Fruit fly (Drosophila melanogaster) whole organism, embryonic: Measurements from ENCODE around the gene nmo.

Source experiments
- Aef1 ChIP-seq: fragments of 200-800 bp; sonication (Bioruptor generic); IDR thresholded peaks from 3 replicates; pipeline ENCODE4 v1.3.6; 2022; ENCODE audit warnings: missing biosample characterization, missing genetic modification characterization
- Antp ChIP-seq: fragments of 200-800 bp; sonication (Bioruptor generic); optimal IDR thresholded peaks from 3 replicates; lab custom pipeline; 2016; ENCODE audit warnings: missing biosample characterization, missing genetic modification characterization
- Asciz ChIP-seq: fragments of 200-800 bp; sonication (Bioruptor generic); optimal IDR thresholded peaks from 2 replicates; lab custom pipeline; 2017; ENCODE audit warnings: missing biosample characterization, mild to moderate bottlenecking, missing genetic modification characterization, missing genetic modification reagents
- Atf6 ChIP-seq: fragments of 200-800 bp; sonication (Bioruptor generic); IDR thresholded peaks from 2 replicates; pipeline ENCODE4 v1.3.6; 2022; ENCODE audit warnings: missing biosample characterization, missing genetic modification characterization
- B-H2 ChIP-seq: fragments of 200-800 bp; sonication (Bioruptor generic); optimal IDR thresholded peaks from 2 replicates; lab custom pipeline; 2018; ENCODE audit warnings: missing biosample characterization, mild to moderate bottlenecking, missing genetic modification characterization
- Bdp1 ChIP-seq: fragments of 200-800 bp; sonication (Bioruptor generic); optimal IDR thresholded peaks from 3 replicates; lab custom pipeline; 2016; ENCODE audit warnings: missing biosample characterization, missing genetic modification characterization
- CG12104 ChIP-seq: fragments of 200-800 bp; sonication (Bioruptor generic); optimal IDR thresholded peaks from 3 replicates; lab custom pipeline; 2016; ENCODE audit warnings: missing biosample characterization, missing genetic modification characterization
- CG12744 ChIP-seq: fragments of 200-800 bp; sonication (Bioruptor generic); optimal IDR thresholded peaks from 2 replicates; lab custom pipeline; 2016; ENCODE audit warnings: missing biosample characterization, missing genetic modification characterization
- CG13624 ChIP-seq: fragments of 200-800 bp; sonication (Bioruptor generic); optimal IDR thresholded peaks from 2 replicates; lab custom pipeline; 2016; ENCODE audit warnings: missing biosample characterization, missing genetic modification characterization
- CG15696 ChIP-seq: fragments of 200-800 bp; sonication (Bioruptor generic); optimal IDR thresholded peaks from 2 replicates; lab custom pipeline; 2019; ENCODE audit warnings: missing biosample characterization, mild to moderate bottlenecking, missing genetic modification characterization, moderate library complexity
- CG17802 ChIP-seq: fragments of 200-800 bp; sonication (Bioruptor generic); optimal IDR thresholded peaks from 2 replicates; lab custom pipeline; 2018; ENCODE audit warnings: missing biosample characterization, mild to moderate bottlenecking, missing genetic modification characterization, moderate library complexity
- CG2129 ChIP-seq: fragments of 200-800 bp; sonication (Bioruptor generic); IDR thresholded peaks from 2 replicates; pipeline ENCODE4 v1.3.6; 2022; ENCODE audit warnings: missing biosample characterization, missing genetic modification characterization; ENCODE audit not compliant: partially characterized antibody
- CG31365 ChIP-seq: fragments of 200-800 bp; sonication (Bioruptor generic); optimal IDR thresholded peaks from 2 replicates; lab custom pipeline; 2018; ENCODE audit warnings: missing biosample characterization, mild to moderate bottlenecking, missing genetic modification characterization
- CG32532 ChIP-seq: fragments of 200-800 bp; sonication (Bioruptor generic); IDR thresholded peaks from 2 replicates; pipeline ENCODE4 v1.3.6; 2022; ENCODE audit warnings: missing biosample characterization, missing genetic modification characterization
- CG3407 ChIP-seq: fragments of 200-800 bp; sonication (Bioruptor generic); optimal IDR thresholded peaks from 2 replicates; lab custom pipeline; 2018; ENCODE audit warnings: missing biosample characterization, mild to moderate bottlenecking, missing genetic modification characterization
- CG34422 ChIP-seq: fragments of 200-800 bp; sonication (Bioruptor generic); IDR thresholded peaks from 3 replicates; pipeline ENCODE4 v1.3.6; 2022; ENCODE audit warnings: missing biosample characterization, missing genetic modification characterization
- CG5180 ChIP-seq: fragments of 200-800 bp; sonication (Bioruptor generic); optimal IDR thresholded peaks from 3 replicates; lab custom pipeline; 2017; ENCODE audit warnings: missing biosample characterization, missing genetic modification characterization, mild to moderate bottlenecking, moderate library complexity, missing genetic modification reagents
- CG6175 ChIP-seq: fragments of 200-800 bp; sonication (Bioruptor generic); IDR thresholded peaks from 3 replicates; pipeline ENCODE4 v1.3.6; 2022; ENCODE audit warnings: missing biosample characterization, missing genetic modification characterization
- CG6254 ChIP-seq: fragments of 200-800 bp; sonication (Bioruptor generic); optimal IDR thresholded peaks from 3 replicates; lab custom pipeline; 2017; ENCODE audit warnings: mild to moderate bottlenecking, missing biosample characterization, missing genetic modification reagents, missing genetic modification characterization
- CG6654 ChIP-seq: fragments of 200-800 bp; sonication (Bioruptor generic); optimal IDR thresholded peaks from 2 replicates; lab custom pipeline; 2017; ENCODE audit warnings: missing biosample characterization, mild to moderate bottlenecking, missing genetic modification characterization
- CG6689 ChIP-seq: fragments of 200-800 bp; sonication (Bioruptor generic); IDR thresholded peaks from 2 replicates; pipeline ENCODE4 v1.3.6; 2022; ENCODE audit warnings: missing biosample characterization, missing genetic modification characterization
- CG6765 ChIP-seq: fragments of 200-800 bp; sonication (Bioruptor generic); optimal IDR thresholded peaks from 3 replicates; lab custom pipeline; 2017; ENCODE audit warnings: missing biosample characterization, mild to moderate bottlenecking, missing genetic modification characterization
- CG7987 ChIP-seq: fragments of 200-800 bp; sonication (Bioruptor generic); optimal IDR thresholded peaks from 2 replicates; lab custom pipeline; 2018; ENCODE audit warnings: missing biosample characterization, mild to moderate bottlenecking, missing genetic modification characterization, moderate library complexity
- CG8924 ChIP-seq: fragments of 200-800 bp; optimal IDR thresholded peaks from 3 replicates; lab custom pipeline; 2019; ENCODE audit warnings: missing biosample characterization, mild to moderate bottlenecking, missing genetic modification characterization, moderate library complexity
- CG9215 ChIP-seq: fragments of 200-800 bp; sonication (Bioruptor generic); IDR thresholded peaks from 2 replicates; pipeline ENCODE4 v1.3.6; 2022; ENCODE audit warnings: missing biosample characterization, missing genetic modification characterization
- CkIIα-i1 ChIP-seq: fragments of 200-800 bp; sonication (Bioruptor generic); IDR thresholded peaks from 2 replicates; pipeline ENCODE4 v1.3.6; 2022; ENCODE audit warnings: missing biosample characterization, missing genetic modification characterization
- Dad ChIP-seq: fragments of 200-800 bp; sonication (Bioruptor generic); optimal IDR thresholded peaks from 3 replicates; lab custom pipeline; 2016; ENCODE audit warnings: missing biosample characterization, missing genetic modification characterization
- Dll ChIP-seq: fragments of 200-800 bp; sonication (Bioruptor generic); IDR thresholded peaks from 4 replicates; pipeline ENCODE4 v1.3.6; 2022; ENCODE audit warnings: missing biosample characterization, missing genetic modification characterization; ENCODE audit not compliant: partially characterized antibody
- Ets97D ChIP-seq: fragments of 200-800 bp; sonication (Bioruptor generic); optimal IDR thresholded peaks from 3 replicates; lab custom pipeline; 2016; ENCODE audit warnings: missing biosample characterization, missing genetic modification characterization
- MBD-R2 ChIP-seq: fragments of 200-800 bp; sonication (Bioruptor generic); IDR thresholded peaks from 2 replicates; pipeline ENCODE4 v1.3.6; 2022; ENCODE audit warnings: missing biosample characterization, missing genetic modification characterization
- Myb ChIP-seq: fragments of 200-800 bp; sonication (Bioruptor generic); optimal IDR thresholded peaks from 2 replicates; lab custom pipeline; 2016; ENCODE audit warnings: missing biosample characterization, missing genetic modification characterization
- NFAT ChIP-seq: fragments of 200-800 bp; sonication (Bioruptor generic); IDR thresholded peaks from 2 replicates; pipeline ENCODE4 v1.3.6; 2022; ENCODE audit warnings: missing biosample characterization, missing genetic modification characterization
- Nf-YA ChIP-seq: fragments of 200-800 bp; sonication (Bioruptor generic); IDR thresholded peaks from 2 replicates; pipeline ENCODE4 v1.3.6; 2022; ENCODE audit warnings: missing biosample characterization, missing genetic modification characterization
- PHDP ChIP-seq: fragments of 200-800 bp; sonication (Bioruptor generic); optimal IDR thresholded peaks from 3 replicates; lab custom pipeline; 2018; ENCODE audit warnings: missing biosample characterization, mild to moderate bottlenecking, missing genetic modification characterization, moderate library complexity
- Pdp1 ChIP-seq, 2 experiments: fragments of 200-800 bp; sonication (Bioruptor generic); optimal IDR thresholded peaks; 3 replicates each; lab custom pipeline; 2016; ENCODE audit warnings: missing biosample characterization in 2 of 2, missing genetic modification characterization in 2 of 2, mild to moderate bottlenecking in 1 of 2, moderate library complexity in 1 of 2
- ap ChIP-seq: fragments of 200-800 bp; sonication (Bioruptor generic); IDR thresholded peaks from 2 replicates; pipeline ENCODE4 v1.3.6; 2022; ENCODE audit warnings: missing biosample characterization, missing genetic modification characterization
- ash1 ChIP-seq: fragments of 200-800 bp; sonication (Bioruptor generic); optimal IDR thresholded peaks from 2 replicates; lab custom pipeline; 2018; ENCODE audit warnings: missing biosample characterization, mild to moderate bottlenecking, missing genetic modification characterization
- chn ChIP-seq: fragments of 200-800 bp; sonication (Bioruptor generic); optimal IDR thresholded peaks from 2 replicates; lab custom pipeline; 2016; ENCODE audit warnings: missing biosample characterization, missing genetic modification characterization
- croc ChIP-seq: fragments of 200-800 bp; sonication (Bioruptor generic); conservative IDR thresholded peaks from 3 replicates; pipeline ENCODE4 v1.3.6; 2022; ENCODE audit warnings: missing biosample characterization, missing genetic modification characterization
- dpn ChIP-seq, 2 experiments: fragments of 200-800 bp; sonication (Bioruptor generic); optimal IDR thresholded peaks; 3 replicates each; lab custom pipeline; 2016; ENCODE audit warnings: missing biosample characterization in 2 of 2, missing genetic modification characterization in 2 of 2
- lab ChIP-seq: fragments of 200-800 bp; sonication (Bioruptor generic); optimal IDR thresholded peaks from 3 replicates; lab custom pipeline; 2017; ENCODE audit warnings: missing biosample characterization, missing genetic modification characterization, mild to moderate bottlenecking, moderate library complexity, missing genetic modification reagents
- lov ChIP-seq, 2 experiments: fragments of 200-800 bp in 1 of 2; fragments of >200 bp in 1 of 2; sonication (Bioruptor generic) in 1 of 2; IDR thresholded peaks in 1 of 2; optimal IDR thresholded peaks in 1 of 2; 2 replicates in 1 of 2; 3 replicates in 1 of 2; pipeline versions ENCODE4 v1.3.6 to Lab custom; 2017 to 2022; ENCODE audit warnings: missing biosample characterization in 1 of 2, missing genetic modification characterization in 1 of 2
- luna ChIP-seq: fragments of 200-800 bp; sonication (Bioruptor generic); optimal IDR thresholded peaks from 2 replicates; lab custom pipeline; 2016; ENCODE audit warnings: missing biosample characterization, missing genetic modification characterization
- nom ChIP-seq: fragments of 200-800 bp; sonication (Bioruptor generic); optimal IDR thresholded peaks from 2 replicates; lab custom pipeline; 2017; ENCODE audit warnings: missing biosample characterization, missing genetic modification characterization, mild to moderate bottlenecking, moderate library complexity, missing genetic modification reagents
- oc ChIP-seq: fragments of 200-800 bp; sonication (Bioruptor generic); optimal IDR thresholded peaks from 2 replicates; lab custom pipeline; 2018; ENCODE audit warnings: missing biosample characterization, mild to moderate bottlenecking, missing genetic modification characterization, moderate library complexity
- pfk ChIP-seq: fragments of 200-800 bp; sonication (Bioruptor generic); optimal IDR thresholded peaks from 2 replicates; lab custom pipeline; 2018; ENCODE audit warnings: missing biosample characterization, mild to moderate bottlenecking, missing genetic modification characterization, moderate library complexity
- pros ChIP-seq: fragments of 200-800 bp; sonication (Bioruptor generic); optimal IDR thresholded peaks from 3 replicates; lab custom pipeline; 2019; ENCODE audit warnings: missing biosample characterization, mild to moderate bottlenecking, missing genetic modification characterization, moderate library complexity
- ranshi ChIP-seq: fragments of 200-800 bp; sonication (Bioruptor generic); IDR thresholded peaks from 2 replicates; pipeline ENCODE4 v1.3.6; 2022; ENCODE audit warnings: missing biosample characterization, missing genetic modification characterization
- salm ChIP-seq: fragments of 200-800 bp; sonication (Bioruptor generic); optimal IDR thresholded peaks from 2 replicates; lab custom pipeline; 2018; ENCODE audit warnings: missing biosample characterization, mild to moderate bottlenecking, missing genetic modification characterization
- tio ChIP-seq: fragments of 200-800 bp; sonication (Bioruptor generic); optimal IDR thresholded peaks from 2 replicates; lab custom pipeline; 2017; ENCODE audit warnings: missing biosample characterization, missing genetic modification characterization, inconsistent platforms

nmo gene

DNA sequence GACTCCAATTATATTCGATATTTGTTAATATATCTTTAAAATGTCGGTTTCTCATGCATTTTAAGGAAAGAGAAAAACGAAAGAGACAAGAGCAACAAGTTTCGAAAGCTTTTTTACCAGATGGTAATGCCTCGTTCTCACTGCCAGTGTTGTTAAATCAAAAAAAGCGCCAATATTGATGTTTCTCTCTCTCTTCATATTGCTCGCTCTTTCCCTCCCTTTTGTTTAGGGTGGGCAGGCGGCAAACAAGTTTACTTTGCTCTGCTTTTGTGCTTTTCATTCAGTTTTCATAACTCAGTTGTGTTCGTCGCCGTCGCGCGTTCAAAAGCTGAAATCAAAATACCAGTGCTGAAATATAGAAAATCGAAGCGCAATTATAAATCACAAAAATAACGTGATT lies 103.0 kb downstream of the nmo start (continued):
- TF ChIP-seq CG32532 (GFP tag; lab: Robert Waterston, UW): peak; percentile 56; the same call in 1 of the 2 replicates
- TF ChIP-seq CG9215 (GFP tag; lab: Robert Waterston, UW): peak; percentile 95
- no peak for TF ChIP-seq CG17802
- peak; percentile 8 for TF ChIP-seq CG13624 (GFP tag; lab: Kevin White, UChicago)
- no peak for TF ChIP-seq croc (GFP tag; lab: Robert Waterston, UW)
- peak; percentile 42 for TF ChIP-seq chn (GFP tag; lab: Kevin White, UChicago)
- no peak for TF ChIP-seq CG2129 (GFP tag; lab: Robert Waterston, UW)
- peak; percentile 43 for TF ChIP-seq CG5180
- TF ChIP-seq Aef1 (GFP tag; lab: Robert Waterston, UW): no peak
- TF ChIP-seq CG6254 (GFP tag; lab: Kevin White, UChicago): no peak
- peak; percentile 6 for TF ChIP-seq CG8924 (tag; lab: Kevin White, UChicago)
- TF ChIP-seq lov (optimal IDR thresholded peaks at IDR 0.05; lab: Kevin White, UChicago): no peak
- TF ChIP-seq lov (GFP tag; IDR thresholded peaks at IDR 0.05; lab: Robert Waterston, UW): no peak; the same call in 2 of the 3 replicates
- TF ChIP-seq oc: peak; percentile 29
- TF ChIP-seq CG12744 (GFP tag; lab: Kevin White, UChicago): peak; percentile 18
- TF ChIP-seq lab (GFP tag; lab: Kevin White, UChicago): peak; percentile 89
- peak; percentile 79 for TF ChIP-seq B-H2 (GFP tag; lab: Kevin White, UChicago)
- peak; percentile 53 for TF ChIP-seq PHDP (tag; lab: Kevin White, UChicago)
- TF ChIP-seq Antp (GFP tag; lab: Kevin White, UChicago): no peak
- peak; percentile 48; the same call in 1 of the 4 replicates for TF ChIP-seq Dll (GFP tag; lab: Robert Waterston, UW)
- TF ChIP-seq Atf6 (GFP tag; lab: Robert Waterston, UW): peak; percentile 55; the same call in 1 of the 2 replicates
- TF ChIP-seq Dad: peak; percentile 50
- TF ChIP-seq Nf-YA (GFP tag; lab: Robert Waterston, UW): no peak; the same call in 1 of the 2 replicates
- TF ChIP-seq CG6175 (GFP tag; lab: Robert Waterston, UW): no peak
- TF ChIP-seq Ets97D (GFP tag; lab: Kevin White, UChicago): peak; percentile 13
- no peak for TF ChIP-seq Bdp1 (GFP tag; lab: Kevin White, UChicago)
- TF ChIP-seq CG6765: peak; percentile 66
- TF ChIP-seq CG34422 (GFP tag; lab: Robert Waterston, UW): peak; percentile 48; the same call in 1 of the 3 replicates
- peak; percentile 53 for TF ChIP-seq pfk (GFP tag; lab: Kevin White, UChicago)
- no peak; the same call in 1 of the 2 replicates for TF ChIP-seq NFAT (GFP tag; lab: Robert Waterston, UW)
- peak; percentile 78 for TF ChIP-seq CG7987 (GFP tag; lab: Kevin White, UChicago)
- TF ChIP-seq CG31365 (tag; lab: Kevin White, UChicago): peak; percentile 64
- TF ChIP-seq CG6689 (GFP tag; lab: Robert Waterston, UW): peak; percentile 31; the same call in 1 of the 2 replicates
- peak in 1 of 2 experiments; percentile 61 for TF ChIP-seq Pdp1 (GFP tag; optimal IDR thresholded peaks at IDR 0.05; lab: Kevin White, UChicago)
- TF ChIP-seq ash1 (GFP tag; lab: Kevin White, UChicago): no peak
- TF ChIP-seq salm (tag; lab: Kevin White, UChicago): peak; percentile 20
- no peak for TF ChIP-seq CG15696 (tag; lab: Kevin White, UChicago)
- TF ChIP-seq MBD-R2 (GFP tag; lab: Robert Waterston, UW): peak; percentile 14; the same call in 1 of the 2 replicates
- TF ChIP-seq tio (GFP tag; lab: Kevin White, UChicago): no peak
- no peak for TF ChIP-seq CkIIα-i1
- TF ChIP-seq ranshi (GFP tag; lab: Robert Waterston, UW): no peak; the same call in 1 of the 2 replicates
- TF ChIP-seq dpn (GFP tag; optimal IDR thresholded peaks at IDR 0.05; lab: Kevin White, UChicago): peak; percentile 13 to 42
- peak; percentile 30 for TF ChIP-seq luna (GFP tag; lab: Kevin White, UChicago)
- no peak for TF ChIP-seq pros (GFP tag; lab: Kevin White, UChicago)
- TF ChIP-seq CG3407 (GFP tag; lab: Kevin White, UChicago): no peak
- TF ChIP-seq Myb (GFP tag; lab: Kevin White, UChicago): peak; percentile 11
- no peak for TF ChIP-seq CG12104 (GFP tag; lab: Kevin White, UChicago)
- peak; percentile 83 for TF ChIP-seq nom
- no peak for TF ChIP-seq ap
- peak; percentile 0 for TF ChIP-seq Asciz
- TF ChIP-seq CG6654 (GFP tag; lab: Kevin White, UChicago): no peak
